Fruit fly (Drosophila melanogaster): ENCODE data around the gene CG13117.

dm6 chr2L:9754817-9755216 lies 18.4 kb downstream of the CG13117 start:
- TF ChIP-seq insv (optimal IDR thresholded peaks at IDR 0.05): no peak
- TF ChIP-seq h (optimal IDR thresholded peaks at IDR 0.05): no peak
- no peak for TF ChIP-seq Sin3A (optimal IDR thresholded peaks at IDR 0.05)
- TF ChIP-seq ttk (optimal IDR thresholded peaks at IDR 0.05): no peak
